Fruit fly (Drosophila melanogaster) whole organism, wandering third instar larva: ENCODE results near the gene CG42354.

Source experiments
- Abd-B ChIP-seq: fragments of >200 bp; optimal IDR thresholded peaks from 2 replicates; lab custom pipeline; 2017; ENCODE audit warnings: missing biosample characterization, missing genetic modification characterization
- CG32264 ChIP-seq: fragments of 200-800 bp; sonication (Bioruptor generic); optimal IDR thresholded peaks from 2 replicates; lab custom pipeline; 2016; ENCODE audit warnings: missing biosample characterization, missing genetic modification characterization
- CG9705 ChIP-seq: fragments of 200-800 bp; sonication (Bioruptor generic); optimal IDR thresholded peaks from 2 replicates; lab custom pipeline; 2018; ENCODE audit warnings: missing biosample characterization, mild to moderate bottlenecking, missing genetic modification characterization
- CrebA ChIP-seq: fragments of 200-800 bp; sonication (Bioruptor generic); optimal IDR thresholded peaks from 2 replicates; lab custom pipeline; 2016; ENCODE audit warnings: missing biosample characterization, mild to moderate bottlenecking, missing genetic modification characterization, borderline replicate concordance
- Dfd ChIP-seq: fragments of >200 bp; optimal IDR thresholded peaks from 2 replicates; lab custom pipeline; 2017; ENCODE audit warnings: missing biosample characterization, missing genetic modification characterization
- Dif ChIP-seq: fragments of 200-275, 200-300 bp; sonication (Bioruptor generic); optimal IDR thresholded peaks from 2 replicates; lab custom pipeline; 2018; ENCODE audit warnings: missing biosample characterization, missing genetic modification characterization; ENCODE audit not compliant: partially characterized antibody
- GATAd ChIP-seq: sonication (Bioruptor generic); optimal IDR thresholded peaks from 2 replicates; lab custom pipeline; 2016; ENCODE audit warnings: missing biosample characterization, missing genetic modification characterization
- HLH106 ChIP-seq: fragments of 200-800 bp; optimal IDR thresholded peaks from 3 replicates; lab custom pipeline; 2019; ENCODE audit warnings: missing biosample characterization, mild to moderate bottlenecking, missing genetic modification characterization, moderate library complexity
- Hnf4 ChIP-seq: fragments of 200-800 bp; sonication (Bioruptor generic); optimal IDR thresholded peaks from 2 replicates; lab custom pipeline; 2016; ENCODE audit warnings: missing biosample characterization, mild to moderate bottlenecking, missing genetic modification characterization
- Hr83 ChIP-seq: fragments of 200-300 bp; sonication (Bioruptor generic); optimal IDR thresholded peaks from 2 replicates; lab custom pipeline; 2016; ENCODE audit warnings: missing biosample characterization, mild to moderate bottlenecking, missing genetic modification characterization, moderate library complexity; ENCODE audit not compliant: poor library complexity, severe bottlenecking
- Jra ChIP-seq: sonication (Bioruptor generic); optimal IDR thresholded peaks from 2 replicates; lab custom pipeline; 2016; ENCODE audit warnings: missing biosample characterization, missing genetic modification characterization
- Mio ChIP-seq: sonication (Bioruptor generic); optimal IDR thresholded peaks from 2 replicates; lab custom pipeline; 2016; ENCODE audit warnings: missing biosample characterization, missing genetic modification characterization
- Myc ChIP-seq: fragments of >200 bp; optimal IDR thresholded peaks from 2 replicates; lab custom pipeline; 2017
- N ChIP-seq: fragments of >200 bp; optimal IDR thresholded peaks from 2 replicates; lab custom pipeline; 2018; ENCODE audit warnings: missing biosample characterization, missing external identifiers, missing genetic modification characterization
- OdsH ChIP-seq: fragments of 200-800 bp; sonication (Bioruptor generic); optimal IDR thresholded peaks from 2 replicates; lab custom pipeline; 2016; ENCODE audit warnings: missing biosample characterization, mild to moderate bottlenecking, missing genetic modification characterization
- Vsx2 ChIP-seq: fragments of 200-300, 225-300 bp; sonication (Bioruptor generic); optimal IDR thresholded peaks from 2 replicates; lab custom pipeline; 2018; ENCODE audit warnings: missing biosample characterization, missing genetic modification characterization; ENCODE audit not compliant: partially characterized antibody
- br ChIP-seq: fragments of 200-800 bp; sonication (Bioruptor generic); optimal IDR thresholded peaks from 2 replicates; lab custom pipeline; 2016; ENCODE audit warnings: missing biosample characterization, missing genetic modification characterization
- brk ChIP-seq: fragments of 200-800 bp; sonication (Bioruptor generic); optimal IDR thresholded peaks from 2 replicates; lab custom pipeline; 2016; ENCODE audit warnings: missing biosample characterization, mild to moderate bottlenecking, missing genetic modification characterization
- dl ChIP-seq, 2 experiments: fragments of 175-275, 200-275 bp in 1 of 2; fragments of 200-275 bp in 1 of 2; sonication (Bioruptor generic); optimal IDR thresholded peaks; lab custom pipeline; 2018; ENCODE audit warnings: mild to moderate bottlenecking in 2 of 2, missing biosample characterization in 2 of 2, missing genetic modification characterization in 2 of 2, moderate library complexity in 2 of 2; ENCODE audit not compliant: partially characterized antibody in 2 of 2, insufficient read depth in 1 of 2
- dmrt93B ChIP-seq: fragments of 200-800 bp; sonication (Bioruptor generic); optimal IDR thresholded peaks from 2 replicates; lab custom pipeline; 2018; ENCODE audit warnings: missing biosample characterization, mild to moderate bottlenecking, missing genetic modification characterization
- ey ChIP-seq: fragments of 200-800 bp; sonication (Bioruptor generic); optimal IDR thresholded peaks from 2 replicates; lab custom pipeline; 2016; ENCODE audit warnings: missing biosample characterization, missing genetic modification characterization
- foxo ChIP-seq, 2 experiments: fragments of 200-800 bp; sonication (Bioruptor generic); optimal IDR thresholded peaks; 2 replicates in 1 of 2; 3 replicates in 1 of 2; lab custom pipeline; 2016 to 2017; ENCODE audit warnings: missing biosample characterization in 2 of 2, missing genetic modification characterization in 2 of 2
- fru ChIP-seq: fragments of 200-800 bp; sonication (Bioruptor generic); optimal IDR thresholded peaks from 3 replicates; lab custom pipeline; 2016; ENCODE audit warnings: missing biosample characterization, mild to moderate bottlenecking, missing genetic modification characterization
- h ChIP-seq: fragments of 200-800 bp; sonication (Bioruptor generic); optimal IDR thresholded peaks from 3 replicates; lab custom pipeline; 2016; ENCODE audit warnings: missing biosample characterization, mild to moderate bottlenecking, missing genetic modification characterization
- jim ChIP-seq: fragments of 175-275, 200-325 bp; sonication (Bioruptor generic); optimal IDR thresholded peaks from 2 replicates; lab custom pipeline; 2016; ENCODE audit warnings: missing biosample characterization, mild to moderate bottlenecking, missing genetic modification characterization
- lola ChIP-seq: fragments of >200 bp; optimal IDR thresholded peaks from 2 replicates; lab custom pipeline; 2017; ENCODE audit warnings: missing biosample characterization, missing genetic modification characterization
- pan ChIP-seq: fragments of >200 bp; optimal IDR thresholded peaks from 2 replicates; lab custom pipeline; 2017
- psq ChIP-seq: fragments of 200-800 bp; sonication (Bioruptor generic); optimal IDR thresholded peaks from 3 replicates; lab custom pipeline; 2017; ENCODE audit warnings: missing biosample characterization, mild to moderate bottlenecking, missing genetic modification characterization, moderate library complexity
- rgr ChIP-seq: fragments of 200-800 bp; sonication (Bioruptor generic); optimal IDR thresholded peaks from 3 replicates; lab custom pipeline; 2016; ENCODE audit warnings: missing biosample characterization, mild to moderate bottlenecking, missing genetic modification characterization
- sage ChIP-seq: fragments of 200-800 bp; sonication (Bioruptor generic); optimal IDR thresholded peaks from 2 replicates; lab custom pipeline; 2016; ENCODE audit warnings: missing biosample characterization, mild to moderate bottlenecking, missing genetic modification characterization
- sv ChIP-seq: fragments of 200-800 bp; sonication (Bioruptor generic); optimal IDR thresholded peaks from 3 replicates; lab custom pipeline; 2016; ENCODE audit warnings: missing biosample characterization, missing genetic modification characterization
- tai ChIP-seq: sonication (Bioruptor generic); optimal IDR thresholded peaks from 2 replicates; lab custom pipeline; 2016; ENCODE audit warnings: missing biosample characterization, missing genetic modification characterization
- usp ChIP-seq: fragments of >200 bp; optimal IDR thresholded peaks from 2 replicates; lab custom pipeline; 2017; ENCODE audit warnings: missing biosample characterization, missing genetic modification characterization
- woc ChIP-seq: sonication (Bioruptor generic); optimal IDR thresholded peaks from 2 replicates; lab custom pipeline; 2016; ENCODE audit warnings: missing biosample characterization, mild to moderate bottlenecking, missing genetic modification characterization

CG42354 gene

dm6 chrX:16143012-16143411 lies 38.3 kb upstream of the CG42354 start:
- no peak for TF ChIP-seq sage (GFP tag; lab: Kevin White, UChicago)
- TF ChIP-seq psq (GFP tag; lab: Kevin White, UChicago), result no peak
- no peak for TF ChIP-seq HLH106 (tag; lab: Kevin White, UChicago)
- TF ChIP-seq foxo (GFP tag; optimal IDR thresholded peaks at IDR 0.05; lab: Kevin White, UChicago), result peak in 1 of 2 experiments; percentile 21
- TF ChIP-seq Dif (GFP tag; lab: Kevin White, UChicago), result no peak
- no peak for TF ChIP-seq Mio (GFP tag; lab: Kevin White, UChicago)
- no peak for TF ChIP-seq Abd-B (GFP tag; lab: Kevin White, UChicago)
- no peak for TF ChIP-seq GATAd (GFP tag; lab: Kevin White, UChicago)
- no peak for TF ChIP-seq usp
- peak; percentile 22 for TF ChIP-seq br
- TF ChIP-seq CG32264, result no peak
- no peak for TF ChIP-seq tai
- no peak for TF ChIP-seq brk (GFP tag; lab: Kevin White, UChicago)
- no peak for TF ChIP-seq rgr (GFP tag; lab: Kevin White, UChicago)
- no peak for TF ChIP-seq Jra (GFP tag; lab: Kevin White, UChicago)
- TF ChIP-seq jim, result no peak
- TF ChIP-seq pan (lab: Kevin White, UChicago), result no peak
- no peak for TF ChIP-seq CG9705 (GFP tag; lab: Kevin White, UChicago)
- TF ChIP-seq Hnf4 (GFP tag; lab: Kevin White, UChicago), result no peak
- TF ChIP-seq sv, result no peak
- TF ChIP-seq woc (GFP tag; lab: Kevin White, UChicago), result peak; percentile 24
- no peak for TF ChIP-seq N (GFP tag; lab: Kevin White, UChicago)
- TF ChIP-seq CrebA (GFP tag; lab: Kevin White, UChicago), result no peak
- TF ChIP-seq ey (GFP tag; lab: Kevin White, UChicago), result no peak
- no peak for TF ChIP-seq dl (GFP tag; optimal IDR thresholded peaks at IDR 0.05; lab: Kevin White, UChicago; ENCODE audit: insufficient read depth in 1 of 2, partially characterized antibody in 2 of 2)
- peak; percentile 13 for TF ChIP-seq fru (GFP tag; lab: Kevin White, UChicago)
- TF ChIP-seq Hr83, result no peak
- no peak for TF ChIP-seq OdsH

- TF ChIP-seq HLH106 (tag; lab: Kevin White, UChicago) (no peak), Dfd (GFP tag; lab: Kevin White, UChicago) (no peak), usp (no peak), dmrt93B (GFP tag; lab: Kevin White, UChicago) (no peak), sv (peak; percentile 21)
Measured at dm6 chrX:16140603-16141002, 35.9 kb upstream of the CG42354 start.

- no peak for TF ChIP-seq jim
- no peak for TF ChIP-seq N (GFP tag; lab: Kevin White, UChicago)
- peak; percentile 16 for TF ChIP-seq OdsH
- TF ChIP-seq Abd-B (GFP tag; lab: Kevin White, UChicago), result no peak
- no peak for TF ChIP-seq tai
- no peak for TF ChIP-seq dmrt93B (GFP tag; lab: Kevin White, UChicago)
- peak; percentile 16 for TF ChIP-seq fru (GFP tag; lab: Kevin White, UChicago)
- TF ChIP-seq lola (GFP tag; lab: Kevin White, UChicago), result no peak
- TF ChIP-seq pan (lab: Kevin White, UChicago), result no peak
- TF ChIP-seq Hr83, result no peak
- no peak for TF ChIP-seq sage (GFP tag; lab: Kevin White, UChicago)
- peak; percentile 27 for TF ChIP-seq h (GFP tag; lab: Kevin White, UChicago)
- no peak for TF ChIP-seq Myc
- no peak for TF ChIP-seq ey (GFP tag; lab: Kevin White, UChicago)
- TF ChIP-seq Jra (GFP tag; lab: Kevin White, UChicago), result no peak
- no peak for TF ChIP-seq br
- no peak for TF ChIP-seq CG9705 (GFP tag; lab: Kevin White, UChicago)
- no peak for TF ChIP-seq woc (GFP tag; lab: Kevin White, UChicago)
- no peak for TF ChIP-seq GATAd (GFP tag; lab: Kevin White, UChicago)
- TF ChIP-seq Dfd (GFP tag; lab: Kevin White, UChicago), result no peak
- peak; percentile 18 for TF ChIP-seq HLH106 (tag; lab: Kevin White, UChicago)
- peak in 1 of 2 experiments; percentile 22 for TF ChIP-seq foxo (GFP tag; optimal IDR thresholded peaks at IDR 0.05; lab: Kevin White, UChicago)
- peak; percentile 8 for TF ChIP-seq psq (GFP tag; lab: Kevin White, UChicago)
- no peak for TF ChIP-seq Vsx2
- no peak for TF ChIP-seq Hnf4 (GFP tag; lab: Kevin White, UChicago)
- no peak for TF ChIP-seq dl (GFP tag; optimal IDR thresholded peaks at IDR 0.05; lab: Kevin White, UChicago; ENCODE audit: insufficient read depth in 1 of 2, partially characterized antibody in 2 of 2)
- no peak for TF ChIP-seq Dif (GFP tag; lab: Kevin White, UChicago)
- no peak for TF ChIP-seq sv
- peak; percentile 40 for TF ChIP-seq rgr (GFP tag; lab: Kevin White, UChicago)
- TF ChIP-seq CG32264, result no peak
Measured at dm6 chrX:16139030-16139429, 34.3 kb upstream of the CG42354 start.
